Fruit fly (Drosophila melanogaster) S2 (cell line): ENCODE measurements around the gene TP53INP.

Experiments
- CG8478 ChIP-seq: fragments of >200 bp; optimal IDR thresholded peaks from 2 replicates; lab custom pipeline; 2018
- CTCF ChIP-seq, 2 experiments: fragments of >200 bp; optimal IDR thresholded peaks; 2 replicates each; lab custom pipeline; 2018

dm6 chr3L:4411951-4412350, 5.2 kb downstream of the TP53INP start:
- TF ChIP-seq CTCF (optimal IDR thresholded peaks at IDR 0.05; lab: Kevin White, UChicago) (no peak), CG8478 (lab: Kevin White, UChicago) (no peak)
